Fruit fly (Drosophila melanogaster) whole organism, adult: ENCODE results near the gene Ts.

Experiments
- CG14711 ChIP-seq: fragments of 200-800 bp; sonication (Bioruptor generic); optimal IDR thresholded peaks from 2 replicates; lab custom pipeline; 2018; ENCODE audit warnings: missing biosample characterization, mild to moderate bottlenecking, missing genetic modification characterization, moderate library complexity
- CG1620 ChIP-seq: fragments of 200-800 bp; sonication (Bioruptor generic); optimal IDR thresholded peaks from 2 replicates; lab custom pipeline; 2016; ENCODE audit warnings: missing biosample characterization, missing genetic modification characterization
- CG5204 ChIP-seq: fragments of 200-800 bp; sonication (Bioruptor generic); optimal IDR thresholded peaks from 2 replicates; lab custom pipeline; 2016; ENCODE audit warnings: missing biosample characterization, missing genetic modification characterization
- CG7045 ChIP-seq: fragments of 200-800 bp; sonication (Bioruptor generic); optimal IDR thresholded peaks from 2 replicates; lab custom pipeline; 2017; ENCODE audit warnings: missing biosample characterization, mild to moderate bottlenecking, missing genetic modification characterization
- CG7101 ChIP-seq: fragments of 200-800 bp; sonication (Bioruptor generic); optimal IDR thresholded peaks from 2 replicates; lab custom pipeline; 2018; ENCODE audit warnings: missing biosample characterization, mild to moderate bottlenecking, missing genetic modification characterization, moderate library complexity
- Clk ChIP-seq: fragments of 200-800 bp; sonication (Bioruptor generic); optimal IDR thresholded peaks from 2 replicates; lab custom pipeline; 2017; ENCODE audit warnings: missing biosample characterization, missing genetic modification characterization
- Crg-1 ChIP-seq: fragments of 200-800 bp; sonication (Bioruptor generic); optimal IDR thresholded peaks from 2 replicates; lab custom pipeline; 2016; ENCODE audit warnings: missing biosample characterization, missing genetic modification characterization
- Hr96 ChIP-seq: fragments of 200-800 bp; sonication (Bioruptor generic); optimal IDR thresholded peaks from 2 replicates; lab custom pipeline; 2016; ENCODE audit warnings: missing biosample characterization, missing genetic modification characterization
- Mnt ChIP-seq: fragments of 200-800 bp; sonication (Bioruptor generic); optimal IDR thresholded peaks from 2 replicates; lab custom pipeline; 2016; ENCODE audit warnings: missing biosample characterization, mild to moderate bottlenecking, missing genetic modification characterization
- cnc ChIP-seq, 2 experiments: fragments of >200 bp; optimal IDR thresholded peaks; 2 replicates each; lab custom pipeline; 2017
- kay ChIP-seq: fragments of 200-800 bp; sonication (Bioruptor generic); peaks from one replicate; lab custom pipeline; 2016; ENCODE audit warnings: missing biosample characterization, missing genetic modification characterization, borderline replicate concordance
- ovo ChIP-seq: fragments of 200-800 bp; sonication (Bioruptor generic); optimal IDR thresholded peaks from 2 replicates; lab custom pipeline; 2016; ENCODE audit warnings: missing biosample characterization, missing genetic modification characterization
- pad ChIP-seq: fragments of 200-800 bp; sonication (Bioruptor generic); optimal IDR thresholded peaks from 3 replicates; lab custom pipeline; 2017; ENCODE audit warnings: missing biosample characterization, missing genetic modification characterization, mild to moderate bottlenecking, moderate library complexity, missing genetic modification reagents
- tj ChIP-seq: fragments of 200-800 bp; sonication (Bioruptor generic); optimal IDR thresholded peaks from 3 replicates; lab custom pipeline; 2017; ENCODE audit warnings: missing biosample characterization, mild to moderate bottlenecking, missing genetic modification characterization, moderate library complexity

DNA sequence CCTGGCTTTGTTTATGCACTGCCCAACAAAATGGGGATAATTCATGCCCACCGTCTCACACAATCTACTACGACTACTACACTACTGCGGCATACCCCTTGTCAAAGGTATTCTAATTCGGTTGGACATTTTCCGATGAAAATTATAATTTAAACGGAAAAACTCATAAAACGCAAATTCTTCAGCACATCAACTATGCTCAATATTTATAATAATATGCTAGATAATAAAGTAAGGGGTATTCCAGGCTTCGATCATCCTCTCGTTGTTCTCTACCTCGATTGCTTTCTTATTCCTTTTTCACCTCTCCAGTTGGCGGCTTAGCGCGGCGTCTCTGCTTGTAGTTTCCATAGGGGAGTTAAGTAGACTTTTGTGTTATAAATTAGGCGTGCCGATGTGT is 28.1 kb downstream of the Ts start:
- no peak for TF ChIP-seq CG7045 (GFP tag; lab: Kevin White, UChicago)
- no peak for TF ChIP-seq Mnt (GFP tag; lab: Kevin White, UChicago)
- TF ChIP-seq CG7101 (tag; lab: Kevin White, UChicago): no peak
- no peak for TF ChIP-seq pad
- TF ChIP-seq Clk (GFP tag; lab: Kevin White, UChicago): no peak
- no peak for TF ChIP-seq CG5204
- TF ChIP-seq cnc (optimal IDR thresholded peaks at IDR 0.05; lab: Kevin White, UChicago): no peak
- TF ChIP-seq Hr96: no peak
- peak; percentile 75 for TF ChIP-seq kay
- no peak for TF ChIP-seq ovo
- TF ChIP-seq Crg-1 (GFP tag; lab: Kevin White, UChicago): no peak
- TF ChIP-seq tj (GFP tag; lab: Kevin White, UChicago): no peak
- TF ChIP-seq CG1620 (GFP tag; lab: Kevin White, UChicago): no peak
- no peak for TF ChIP-seq CG14711 (tag; lab: Kevin White, UChicago)
